Worm (Caenorhabditis elegans): Measurements from ENCODE around the gene C16A11.4.

ce11 chrII:4209071-4209747, 17.6 kb upstream of the C16A11.4 start, which contains the start of gene F31D5.6:
- TF ChIP-seq flt-1 (GFP tag; IDR thresholded peaks at IDR 0.05) (no peak), med-1 (GFP tag; optimal IDR thresholded peaks at IDR 0.05; ENCODE audit: insufficient read depth) (no peak), ztf-29 (GFP tag; IDR thresholded peaks at IDR 0.05) (no peak), klf-2 (GFP tag; conservative IDR thresholded peaks at IDR 0.05) (no peak)

All from whole organism, midembryonic.